Worm (Caenorhabditis elegans): Measurements from ENCODE around the gene Y6D1A.2.

ce11 chrII:11798737-11799136 is 21.0 kb downstream of the Y6D1A.2 start, which contains the start of gene hda-5:
- TF ChIP-seq dao-5 (tag; optimal IDR thresholded peaks at IDR 0.05), result no peak
- no peak for TF ChIP-seq W03F9.2 (tag; optimal IDR thresholded peaks at IDR 0.05)
